Worm (Caenorhabditis elegans): ENCODE data around the gene C04F6.9.

The C04F6.9 gene

DNA sequence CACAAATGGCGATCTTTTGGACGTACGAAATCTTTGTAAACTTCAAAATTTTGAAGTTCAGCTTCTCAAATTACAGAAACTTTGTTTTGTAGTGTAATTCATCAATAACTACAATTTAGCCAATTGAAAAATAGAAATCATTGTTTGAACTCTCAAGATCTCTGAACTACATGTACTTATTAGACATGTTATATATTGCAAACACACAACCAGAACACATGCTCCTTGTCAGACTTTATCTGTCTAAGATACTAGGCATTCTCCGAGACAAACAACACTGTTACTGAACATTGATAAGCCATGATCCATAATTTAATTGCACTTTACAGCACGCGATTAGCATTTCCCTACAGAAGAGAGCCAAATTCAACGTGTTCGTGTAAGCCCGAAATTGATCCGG lies 22.7 kb downstream of the C04F6.9 start, which contains the start of gene ZK813.6:
ZK813.6 (plus strand) TSS at position 301 of the 400 bp plus-strand sequence.
- TF ChIP-seq pbrm-1 (GFP tag; IDR thresholded peaks at IDR 0.05) (no peak), rcor-1 (GFP tag; IDR thresholded peaks at IDR 0.05) (no peak), ama-1 (optimal IDR thresholded peaks at IDR 0.05) (no peak), ama-1 (GFP tag; optimal IDR thresholded peaks at IDR 0.05) (no peak), nhr-27 (tag; optimal IDR thresholded peaks at IDR 0.05) (no peak), ceh-40 (GFP tag; IDR thresholded peaks at IDR 0.05) (no peak), mxl-1 (tag; optimal IDR thresholded peaks at IDR 0.05) (no peak), tbp1 (GFP tag; optimal IDR thresholded peaks at IDR 0.05) (no peak), lin-35 (GFP tag; optimal IDR thresholded peaks at IDR 0.05) (no peak), attf-5 (GFP tag; optimal IDR thresholded peaks at IDR 0.05) (no peak), atf-7 (tag; optimal IDR thresholded peaks at IDR 0.05) (no peak), nhr-120 (GFP tag; IDR thresholded peaks at IDR 0.05) (no peak), snpc-1.3 (tag; optimal IDR thresholded peaks at IDR 0.05; ENCODE audit: insufficient read depth) (no peak), nfyb-1 (GFP tag; IDR thresholded peaks at IDR 0.05) (no peak), madf-8 (GFP tag; conservative IDR thresholded peaks at IDR 0.05) (no peak), nhr-90 (tag; optimal IDR thresholded peaks at IDR 0.05) (no peak), sdz-38 (tag; optimal IDR thresholded peaks at IDR 0.05) (no peak), B0035.1 (tag; optimal IDR thresholded peaks at IDR 0.05) (no peak), bed-2 (GFP tag; IDR thresholded peaks at IDR 0.05) (no peak)

DNA sequence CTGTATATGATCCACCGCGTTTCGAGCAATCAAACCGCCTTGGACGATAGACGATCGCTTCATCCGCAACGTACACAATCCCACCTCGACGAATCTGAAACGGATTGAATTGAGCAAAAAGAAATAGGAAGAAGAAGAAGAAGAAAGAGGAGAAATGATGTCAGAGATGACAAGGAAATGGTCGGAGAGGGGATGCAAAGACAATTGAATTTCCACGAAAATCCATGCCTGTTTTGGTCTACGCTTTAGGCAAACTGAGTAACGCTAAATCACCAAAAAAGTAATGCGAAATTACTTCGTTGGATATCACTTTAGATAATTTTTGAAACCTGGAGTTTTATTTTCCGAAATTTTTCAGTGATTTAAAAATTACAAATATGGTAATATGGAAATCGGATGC lies 27.3 kb downstream of the C04F6.9 start:
- no peak for TF ChIP-seq lin-35 (GFP tag; optimal IDR thresholded peaks at IDR 0.05)
- no peak for TF ChIP-seq him-1 (tag; optimal IDR thresholded peaks at IDR 0.05)
- no peak for TF ChIP-seq B0261.1 (tag; optimal IDR thresholded peaks at IDR 0.05)
- no peak for TF ChIP-seq akir-1 (GFP tag; optimal IDR thresholded peaks at IDR 0.05)
- no peak for TF ChIP-seq rpc-1 (optimal IDR thresholded peaks at IDR 0.05)
- TF ChIP-seq rpc-1 (tag; optimal IDR thresholded peaks at IDR 0.05): no peak
- TF ChIP-seq lin-54 (GFP tag; optimal IDR thresholded peaks at IDR 0.05): no peak
- no peak for TF ChIP-seq egrh-3 (GFP tag; IDR thresholded peaks at IDR 0.05)
- TF ChIP-seq cebp-2 (GFP tag; IDR thresholded peaks at IDR 0.05): no peak
- no peak for TF ChIP-seq cebp-1 (GFP tag; IDR thresholded peaks at IDR 0.05)
- no peak for TF ChIP-seq cebp-1 (tag; optimal IDR thresholded peaks at IDR 0.05)
- TF ChIP-seq atf-7 (tag; optimal IDR thresholded peaks at IDR 0.05): no peak
- no peak for TF ChIP-seq ceh-58 (GFP tag; IDR thresholded peaks at IDR 0.05)

DNA sequence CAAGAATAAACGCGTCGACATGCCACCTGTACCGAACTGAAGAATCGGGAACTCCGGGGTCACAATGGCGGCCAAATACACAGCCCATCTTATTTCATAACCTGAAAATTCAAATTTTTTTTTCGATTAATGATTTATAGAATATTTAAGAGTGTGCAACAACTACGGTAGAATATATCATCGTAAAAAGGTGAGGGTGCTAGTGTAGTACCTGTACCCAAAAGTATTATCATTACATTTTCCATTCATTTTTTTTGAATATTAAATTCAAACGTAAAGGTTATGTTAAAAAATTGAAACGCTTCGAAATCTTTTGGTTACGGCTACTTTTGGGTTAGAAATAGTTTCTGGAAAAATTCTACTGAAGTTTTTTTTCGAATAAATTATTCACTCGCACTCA lies 28.2 kb downstream of the C04F6.9 start, which contains the start of gene ZK813.4:
ZK813.4 (minus strand) TSS at position 101 of the 400 bp plus-strand sequence.
- TF ChIP-seq die-1 (tag; optimal IDR thresholded peaks at IDR 0.05) (no peak), hlh-26 (GFP tag; conservative IDR thresholded peaks at IDR 0.05) (no peak), lin-54 (GFP tag; optimal IDR thresholded peaks at IDR 0.05) (no peak), T26A5.8 (tag; optimal IDR thresholded peaks at IDR 0.05) (no peak), sea-2 (GFP tag; IDR thresholded peaks at IDR 0.05) (no peak), pha-4 (tag; optimal IDR thresholded peaks at IDR 0.05) (no peak), fkh-3 (tag; optimal IDR thresholded peaks at IDR 0.05) (no peak), C17E4.6 (GFP tag; IDR thresholded peaks at IDR 0.05) (no peak), atf-7 (tag; optimal IDR thresholded peaks at IDR 0.05) (no peak), nhr-80 (tag; optimal IDR thresholded peaks at IDR 0.05) (no peak), ztf-26 (tag; optimal IDR thresholded peaks at IDR 0.05) (no peak), bed-1 (GFP tag; IDR thresholded peaks at IDR 0.05) (no peak), ama-1 (optimal IDR thresholded peaks at IDR 0.05) (no peak), ama-1 (GFP tag; optimal IDR thresholded peaks at IDR 0.05) (no peak), mcd-1 (GFP tag; IDR thresholded peaks at IDR 0.05) (no peak), nfyb-1 (GFP tag; IDR thresholded peaks at IDR 0.05) (no peak), K11D2.4 (GFP tag; IDR thresholded peaks at IDR 0.05) (no peak), hmg-20 (GFP tag; IDR thresholded peaks at IDR 0.05) (no peak), C06A6.2 (GFP tag; conservative IDR thresholded peaks at IDR 0.05) (no peak), ccch-3 (GFP tag; optimal IDR thresholded peaks at IDR 0.05) (no peak), ets-4 (GFP tag; optimal IDR thresholded peaks at IDR 0.05) (no peak)

Measured in whole organism, young adult.